Fruit fly (Drosophila melanogaster) whole organism, embryonic: Measurements from ENCODE around the gene Vsx2.

Source experiments
- CG10267 ChIP-seq: fragments of 200-800 bp; sonication (Bioruptor generic); optimal IDR thresholded peaks from 2 replicates; lab custom pipeline; 2018; ENCODE audit warnings: missing biosample characterization, mild to moderate bottlenecking, missing genetic modification characterization, moderate library complexity
- CG10274 ChIP-seq: fragments of 200-800 bp; sonication (Bioruptor generic); optimal IDR thresholded peaks from 3 replicates; lab custom pipeline; 2017; ENCODE audit warnings: missing biosample characterization, mild to moderate bottlenecking, missing genetic modification characterization
- CG10979 ChIP-seq: fragments of 200-800 bp; sonication (Bioruptor generic); optimal IDR thresholded peaks from 2 replicates; lab custom pipeline; 2018; ENCODE audit warnings: missing biosample characterization, mild to moderate bottlenecking, missing genetic modification characterization, moderate library complexity
- CG11456 ChIP-seq: fragments of 200-800 bp; sonication (Bioruptor generic); IDR thresholded peaks from 3 replicates; pipeline ENCODE4 v1.3.6; 2022; ENCODE audit warnings: missing biosample characterization, missing genetic modification characterization
- CG13424 ChIP-seq: fragments of 200-800 bp; sonication (Bioruptor generic); optimal IDR thresholded peaks from 2 replicates; lab custom pipeline; 2019; ENCODE audit warnings: missing biosample characterization, mild to moderate bottlenecking, missing genetic modification characterization, moderate library complexity
- CG15073 ChIP-seq: fragments of 200-800 bp; sonication (Bioruptor generic); optimal IDR thresholded peaks from 2 replicates; lab custom pipeline; 2016; ENCODE audit warnings: missing biosample characterization, missing genetic modification characterization
- CG15514 ChIP-seq: fragments of 200-800 bp; sonication (Bioruptor generic); optimal IDR thresholded peaks from 3 replicates; lab custom pipeline; 2017; ENCODE audit warnings: missing biosample characterization, missing genetic modification characterization, mild to moderate bottlenecking, moderate library complexity, missing genetic modification reagents
- CG16863 ChIP-seq: fragments of 200-800 bp; sonication (Bioruptor generic); optimal IDR thresholded peaks from 3 replicates; lab custom pipeline; 2016; ENCODE audit warnings: missing biosample characterization, missing genetic modification characterization
- CG17328 ChIP-seq: fragments of 200-800 bp; sonication (Bioruptor generic); IDR thresholded peaks from 2 replicates; pipeline ENCODE4 v1.3.6; 2022; ENCODE audit warnings: missing biosample characterization, missing genetic modification characterization
- CG17361 ChIP-seq: fragments of 200-800 bp; sonication (Bioruptor generic); IDR thresholded peaks from 3 replicates; pipeline ENCODE4 v1.3.6; 2022; ENCODE audit warnings: missing biosample characterization, missing genetic modification characterization
- CG17912 ChIP-seq: fragments of 200-800 bp; sonication (Bioruptor generic); optimal IDR thresholded peaks from 2 replicates; lab custom pipeline; 2018; ENCODE audit warnings: missing biosample characterization, mild to moderate bottlenecking, missing genetic modification characterization
- CG30431 ChIP-seq: fragments of 200-800 bp; sonication (Bioruptor generic); optimal IDR thresholded peaks from 2 replicates; lab custom pipeline; 2017; ENCODE audit warnings: missing biosample characterization, missing genetic modification characterization
- CG32772 ChIP-seq: fragments of 200-800 bp; sonication (Bioruptor generic); IDR thresholded peaks from 2 replicates; pipeline ENCODE4 v1.3.6; 2022; ENCODE audit warnings: missing biosample characterization, missing genetic modification characterization
- CG4820 ChIP-seq: fragments of 200-800 bp; sonication (Bioruptor generic); optimal IDR thresholded peaks from 3 replicates; lab custom pipeline; 2016; ENCODE audit warnings: missing biosample characterization, missing genetic modification characterization
- CG6813 ChIP-seq: fragments of 200-800 bp; sonication (Bioruptor generic); optimal IDR thresholded peaks from 2 replicates; lab custom pipeline; 2017; ENCODE audit warnings: missing biosample characterization, missing genetic modification characterization, mild to moderate bottlenecking, moderate library complexity, missing genetic modification reagents
- CG7271 ChIP-seq: fragments of 200-800 bp; sonication (Bioruptor generic); optimal IDR thresholded peaks from 2 replicates; lab custom pipeline; 2018; ENCODE audit warnings: missing biosample characterization, mild to moderate bottlenecking, missing genetic modification characterization, moderate library complexity
- CG7357 ChIP-seq: fragments of 200-800 bp; sonication (Bioruptor generic); IDR thresholded peaks from 3 replicates; pipeline ENCODE4 v1.3.6; 2022; ENCODE audit warnings: missing biosample characterization, missing genetic modification characterization
- CG8765 ChIP-seq: fragments of 200-800 bp; sonication (Bioruptor generic); IDR thresholded peaks from 2 replicates; pipeline ENCODE4 v1.3.6; 2022; ENCODE audit warnings: missing biosample characterization, missing genetic modification characterization
- CG9727 ChIP-seq: fragments of 200-800 bp; sonication (Bioruptor generic); optimal IDR thresholded peaks from 3 replicates; lab custom pipeline; 2017; ENCODE audit warnings: missing biosample characterization, mild to moderate bottlenecking, missing genetic modification characterization
- Chrac-16 ChIP-seq: fragments of 200-800 bp; sonication (Bioruptor generic); optimal IDR thresholded peaks from 3 replicates; lab custom pipeline; 2016; ENCODE audit warnings: missing biosample characterization, missing genetic modification characterization
- H15 ChIP-seq: fragments of 200-800 bp; sonication (Bioruptor generic); IDR thresholded peaks from 3 replicates; pipeline ENCODE4 v1.3.6; 2022; ENCODE audit warnings: missing biosample characterization, missing genetic modification characterization
- Hsf ChIP-seq: fragments of 200-800 bp; sonication (Bioruptor generic); optimal IDR thresholded peaks from 3 replicates; lab custom pipeline; 2016; ENCODE audit warnings: missing biosample characterization, missing genetic modification characterization
- Med ChIP-seq: fragments of 200-800 bp; sonication (Bioruptor generic); peaks from one replicate; lab custom pipeline; 2016; ENCODE audit warnings: missing biosample characterization, missing genetic modification characterization, mild to moderate bottlenecking, inconsistent platforms, moderate library complexity
- Meics ChIP-seq: fragments of 200-800 bp; sonication (Bioruptor generic); optimal IDR thresholded peaks from 2 replicates; lab custom pipeline; 2017; ENCODE audit warnings: missing biosample characterization, mild to moderate bottlenecking, missing genetic modification characterization
- NFAT ChIP-seq: fragments of 200-800 bp; sonication (Bioruptor generic); IDR thresholded peaks from 2 replicates; pipeline ENCODE4 v1.3.6; 2022; ENCODE audit warnings: missing biosample characterization, missing genetic modification characterization
- Nf-YB ChIP-seq: fragments of 200-800 bp; sonication (Bioruptor generic); optimal IDR thresholded peaks from 3 replicates; lab custom pipeline; 2019; ENCODE audit warnings: missing biosample characterization, mild to moderate bottlenecking, missing genetic modification characterization, moderate library complexity
- NfI ChIP-seq: fragments of 200-800 bp; sonication (Bioruptor generic); optimal IDR thresholded peaks from 3 replicates; lab custom pipeline; 2018; ENCODE audit warnings: missing biosample characterization, mild to moderate bottlenecking, missing genetic modification characterization, moderate library complexity
- Pdp1 ChIP-seq, 2 experiments: fragments of 200-800 bp; sonication (Bioruptor generic); optimal IDR thresholded peaks; 3 replicates each; lab custom pipeline; 2016; ENCODE audit warnings: missing biosample characterization in 2 of 2, missing genetic modification characterization in 2 of 2, mild to moderate bottlenecking in 1 of 2, moderate library complexity in 1 of 2
- Poxn ChIP-seq: fragments of 200-800 bp; sonication (Bioruptor generic); IDR thresholded peaks from 2 replicates; pipeline ENCODE4 v1.3.6; 2022; ENCODE audit warnings: missing biosample characterization, missing genetic modification characterization
- Ssrp ChIP-seq: fragments of 200-800 bp; sonication (Bioruptor generic); optimal IDR thresholded peaks from 2 replicates; lab custom pipeline; 2018; ENCODE audit warnings: missing biosample characterization, mild to moderate bottlenecking, missing genetic modification characterization, moderate library complexity
- Xbp1 ChIP-seq: fragments of 200-800 bp; sonication (Bioruptor generic); optimal IDR thresholded peaks from 3 replicates; lab custom pipeline; 2016; ENCODE audit warnings: missing biosample characterization, mild to moderate bottlenecking, missing genetic modification characterization
- chif ChIP-seq, 2 experiments: fragments of 200-800 bp; sonication (Bioruptor generic); optimal IDR thresholded peaks; 3 replicates each; lab custom pipeline; 2016; ENCODE audit warnings: missing biosample characterization in 2 of 2, missing genetic modification characterization in 2 of 2
- cwo ChIP-seq: fragments of 200-800 bp; sonication (Bioruptor generic); optimal IDR thresholded peaks from 3 replicates; lab custom pipeline; 2017; ENCODE audit warnings: missing biosample characterization, missing genetic modification characterization, mild to moderate bottlenecking, moderate library complexity, missing genetic modification reagents
- danr ChIP-seq: fragments of 200-800 bp; sonication (Bioruptor generic); IDR thresholded peaks from 2 replicates; pipeline ENCODE4 v1.3.6; 2022; ENCODE audit warnings: missing biosample characterization, missing genetic modification characterization
- dmrt11E ChIP-seq: fragments of 200-800 bp; sonication (Bioruptor generic); optimal IDR thresholded peaks from 3 replicates; lab custom pipeline; 2018; ENCODE audit warnings: missing biosample characterization, mild to moderate bottlenecking, missing genetic modification characterization, moderate library complexity
- dpn ChIP-seq, 2 experiments: fragments of 200-800 bp; sonication (Bioruptor generic); optimal IDR thresholded peaks; 3 replicates each; lab custom pipeline; 2016; ENCODE audit warnings: missing biosample characterization in 2 of 2, missing genetic modification characterization in 2 of 2
- fd102C ChIP-seq: fragments of 200-800 bp; sonication (Bioruptor generic); optimal IDR thresholded peaks from 2 replicates; lab custom pipeline; 2018; ENCODE audit warnings: missing biosample characterization, mild to moderate bottlenecking, missing genetic modification characterization, moderate library complexity
- gsb-n ChIP-seq: fragments of 200-800 bp; sonication (Bioruptor generic); optimal IDR thresholded peaks from 3 replicates; lab custom pipeline; 2018; ENCODE audit warnings: missing biosample characterization, mild to moderate bottlenecking, missing genetic modification characterization
- lab ChIP-seq: fragments of 200-800 bp; sonication (Bioruptor generic); optimal IDR thresholded peaks from 3 replicates; lab custom pipeline; 2017; ENCODE audit warnings: missing biosample characterization, missing genetic modification characterization, mild to moderate bottlenecking, moderate library complexity, missing genetic modification reagents
- pan ChIP-seq, 4 experiments: fragments of >200 bp in 3 of 4; fragments of 200-800 bp in 1 of 4; sonication (Bioruptor generic) in 1 of 4; optimal IDR thresholded peaks in 3 of 4; IDR thresholded peaks in 1 of 4; 2 replicates each; pipeline versions ENCODE4 v1.3.6 to Lab custom; 2017 to 2022; ENCODE audit warnings: missing biosample characterization in 2 of 4, missing genetic modification characterization in 2 of 4, mixed read lengths in 1 of 4
- repo ChIP-seq: fragments of 200-800 bp; sonication (Bioruptor generic); optimal IDR thresholded peaks from 2 replicates; lab custom pipeline; 2016; ENCODE audit warnings: missing biosample characterization, missing genetic modification characterization
- rib ChIP-seq: fragments of 200-800 bp; sonication (Bioruptor generic); IDR thresholded peaks from 2 replicates; pipeline ENCODE4 v1.3.6; 2022; ENCODE audit warnings: missing biosample characterization, missing genetic modification characterization
- sens-2 ChIP-seq: fragments of 200-800 bp; sonication (Bioruptor generic); IDR thresholded peaks from 2 replicates; pipeline ENCODE4 v1.3.6; 2022; ENCODE audit warnings: missing biosample characterization, missing genetic modification characterization
- tgo ChIP-seq: fragments of 200-800 bp; sonication (Bioruptor generic); IDR thresholded peaks from 3 replicates; pipeline ENCODE4 v1.3.6; 2022; ENCODE audit warnings: missing biosample characterization, missing genetic modification characterization
- trem ChIP-seq: fragments of 200-800 bp; optimal IDR thresholded peaks from 3 replicates; lab custom pipeline; 2019; ENCODE audit warnings: missing biosample characterization, mild to moderate bottlenecking, missing genetic modification characterization, moderate library complexity
- ttk ChIP-seq: fragments of 200-800 bp; sonication (Bioruptor generic); IDR thresholded peaks from 2 replicates; pipeline ENCODE4 v2.1.2; 2022; ENCODE audit warnings: missing biosample characterization, missing genetic modification characterization
- vvl ChIP-seq: fragments of 200-800 bp; sonication (Bioruptor generic); IDR thresholded peaks from 2 replicates; pipeline ENCODE4 v1.3.6; 2022; ENCODE audit warnings: missing biosample characterization, missing genetic modification characterization
- zfh1 ChIP-seq: fragments of 200-800 bp; sonication (Bioruptor generic); IDR thresholded peaks from 3 replicates; pipeline ENCODE4 v1.3.6; 2022; ENCODE audit warnings: missing biosample characterization, missing genetic modification characterization
- zfh2 ChIP-seq: fragments of 200-800 bp; sonication (Bioruptor generic); optimal IDR thresholded peaks from 2 replicates; lab custom pipeline; 2016; ENCODE audit warnings: missing biosample characterization, missing genetic modification characterization

Gene Vsx2

dm6 chrX:5604181-5604580, 44.2 kb upstream of the Vsx2 start (continued):
- TF ChIP-seq trem (tag; lab: Kevin White, UChicago): peak; percentile 11
- peak; percentile 33 for TF ChIP-seq CG13424 (tag; lab: Kevin White, UChicago)
- TF ChIP-seq Poxn: no peak
- 0 out of 2 replicates have a peak, but pooled peaks have one; percentile 14 for TF ChIP-seq danr
- TF ChIP-seq Hsf (GFP tag; lab: Kevin White, UChicago): peak; percentile 20
- TF ChIP-seq CG32772 (GFP tag; lab: Robert Waterston, UW): peak; percentile 42; the same call in 1 of the 2 replicates
- peak in 1 of 2 experiments; percentile 17 for TF ChIP-seq dpn (GFP tag; optimal IDR thresholded peaks at IDR 0.05; lab: Kevin White, UChicago)
- 0 out of 3 replicates have a peak, but pooled peaks have one; percentile 25 for TF ChIP-seq CG7357 (GFP tag; lab: Robert Waterston, UW)
- TF ChIP-seq NFAT (GFP tag; lab: Robert Waterston, UW): 0 out of 2 replicates have a peak, but pooled peaks have one; percentile 25
- peak; percentile 63 for TF ChIP-seq dmrt11E
- peak; percentile 50 for TF ChIP-seq CG30431 (GFP tag; lab: Kevin White, UChicago)
- peak; percentile 27 for TF ChIP-seq CG4820
- no peak for TF ChIP-seq pan (optimal IDR thresholded peaks at IDR 0.05; lab: Kevin White, UChicago)
- peak in 1 of 2 experiments; percentile 48 for TF ChIP-seq pan (GFP tag; optimal IDR thresholded peaks at IDR 0.05 in 1 of 2, IDR thresholded peaks at IDR 0.05 in 1 of 2)
- no peak for TF ChIP-seq CG10274 (GFP tag; lab: Kevin White, UChicago)
- peak; percentile 56 for TF ChIP-seq CG10979
- TF ChIP-seq CG17328 (GFP tag; lab: Robert Waterston, UW): peak; percentile 56; the same call in 1 of the 2 replicates
- TF ChIP-seq gsb-n (tag; lab: Kevin White, UChicago): no peak
- peak; percentile 12 for TF ChIP-seq zfh2 (GFP tag; lab: Kevin White, UChicago)
- peak; percentile 13 for TF ChIP-seq Chrac-16 (GFP tag; lab: Kevin White, UChicago)
- TF ChIP-seq CG15514 (GFP tag; lab: Kevin White, UChicago): peak; percentile 15
- peak; percentile 80 for TF ChIP-seq zfh1
- TF ChIP-seq CG15073 (GFP tag; lab: Kevin White, UChicago): no peak
- peak; percentile 69; the same call in 2 of the 3 replicates for TF ChIP-seq CG11456
- peak; percentile 60; the same call in 1 of the 2 replicates for TF ChIP-seq vvl (GFP tag; lab: Robert Waterston, UW)
- peak; percentile 30 for TF ChIP-seq lab
- TF ChIP-seq chif (GFP tag; optimal IDR thresholded peaks at IDR 0.05; lab: Kevin White, UChicago): peak in 1 of 2 experiments; percentile 18
- peak; percentile 27 for TF ChIP-seq CG6813 (GFP tag; lab: Kevin White, UChicago)
- peak; percentile 1 for TF ChIP-seq Nf-YB (GFP tag; lab: Kevin White, UChicago)
- TF ChIP-seq cwo (GFP tag; lab: Kevin White, UChicago): no peak
- 0 out of 2 replicates have a peak, but pooled peaks have one; percentile 19 for TF ChIP-seq rib (GFP tag; lab: Robert Waterston, UW)
- peak; percentile 26; the same call in 1 of the 3 replicates for TF ChIP-seq tgo (GFP tag; lab: Robert Waterston, UW)
- TF ChIP-seq sens-2 (GFP tag; lab: Robert Waterston, UW): 0 out of 2 replicates have a peak, but pooled peaks have one; percentile 11
- 0 out of 3 replicates have a peak, but pooled peaks have one; percentile 21 for TF ChIP-seq CG17361
- TF ChIP-seq Pdp1 (GFP tag; optimal IDR thresholded peaks at IDR 0.05; lab: Kevin White, UChicago): no peak
- TF ChIP-seq CG8765 (GFP tag; lab: Robert Waterston, UW): peak; percentile 67; the same call in 1 of the 2 replicates
- TF ChIP-seq CG17912: no peak
- TF ChIP-seq repo (GFP tag; lab: Kevin White, UChicago): no peak
- TF ChIP-seq CG16863 (GFP tag; lab: Kevin White, UChicago): peak; percentile 29
- peak; percentile 31 for TF ChIP-seq Meics (GFP tag; lab: Kevin White, UChicago)
- peak; percentile 53 for TF ChIP-seq CG9727 (GFP tag; lab: Kevin White, UChicago)
- peak; percentile 41 for TF ChIP-seq NfI (GFP tag; lab: Kevin White, UChicago)
- TF ChIP-seq ttk (GFP tag; lab: Robert Waterston, UW): peak; percentile 31; the same call in 1 of the 2 replicates
- peak; percentile 14 for TF ChIP-seq Xbp1 (GFP tag; lab: Kevin White, UChicago)
- TF ChIP-seq CG7271 (tag; lab: Kevin White, UChicago): peak; percentile 26
- peak; percentile 62 for TF ChIP-seq fd102C (GFP tag; lab: Kevin White, UChicago)
- peak; percentile 86 for TF ChIP-seq Med (GFP tag; lab: Kevin White, UChicago)
- TF ChIP-seq CG10267: peak; percentile 13
- TF ChIP-seq H15 (GFP tag; lab: Robert Waterston, UW): no peak
- TF ChIP-seq Ssrp: peak; percentile 19
